ENCODE assay signal across 7 worm cellular contexts in the genomic region with DNA sequence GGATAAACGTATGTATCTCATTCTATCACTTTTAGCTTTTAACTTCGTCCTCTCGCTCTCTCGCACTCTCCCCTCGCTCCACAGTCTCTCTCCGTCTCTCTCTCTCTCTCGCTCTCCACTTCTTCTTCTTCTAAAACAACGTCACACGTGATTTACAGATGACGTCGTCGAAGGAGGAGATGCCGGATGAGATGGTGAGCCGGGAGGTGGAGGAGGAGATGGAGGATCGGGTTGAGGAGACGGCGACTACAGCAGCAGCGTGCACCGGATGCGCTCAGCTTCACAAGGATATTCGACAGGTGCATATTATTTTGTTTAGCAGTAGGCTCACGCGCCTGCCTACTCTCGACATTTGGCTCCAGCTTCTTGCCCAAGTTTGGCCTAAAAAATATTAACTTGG.
TF ChIP-seq lines count a peak whose summit lies in the region.

Gene elt-6, plus strand, starts transcription at position 159 of the 400 bp plus-strand sequence.

TF ChIP-seq in whole organism, L1 larva, 84 proteins besides CTCF, POLR2A, EP300 and RAD21:
- TF ChIP-seq grh-1 (GFP tag; IDR thresholded peaks at IDR 0.05; lab: Robert Waterston, UW) (0 out of 2 replicates have a peak, but pooled peaks have one; percentile 24), mef-2 (tag; optimal IDR thresholded peaks at IDR 0.05; lab: Kevin White, UChicago) (no peak), nhr-85 (tag; lab: Kevin White, UChicago) (peak; percentile 40)

TF ChIP-seq in whole organism, L2 larva, 48 proteins besides CTCF, POLR2A, EP300 and RAD21:
- TF ChIP-seq ceh-82 (tag; optimal IDR thresholded peaks at IDR 0.05; lab: Kevin White, UChicago) (no peak), nhr-10 (tag; optimal IDR thresholded peaks at IDR 0.05; lab: Kevin White, UChicago) (no peak), unc-55 (GFP tag; optimal IDR thresholded peaks at IDR 0.05; lab: Kevin White, UChicago) (peak; percentile 6)

TF ChIP-seq in whole organism, L4 larva, 104 proteins besides CTCF, POLR2A, EP300 and RAD21:
- peak; percentile 72 for TF ChIP-seq set-16 (GFP tag; IDR thresholded peaks at IDR 0.05; lab: Robert Waterston, UW)
- no peak for TF ChIP-seq sdz-12 (GFP tag; optimal IDR thresholded peaks at IDR 0.05; lab: Kevin White, UChicago)

TF ChIP-seq in whole organism, early embryonic, 17 proteins besides CTCF, POLR2A, EP300 and RAD21:
- TF ChIP-seq F13C5.2 (tag; optimal IDR thresholded peaks at IDR 0.05; lab: Kevin White, UChicago), result no peak
- no peak for TF ChIP-seq hmbx-1 (tag; optimal IDR thresholded peaks at IDR 0.05; lab: Kevin White, UChicago)
- TF ChIP-seq flt-1 (GFP tag; IDR thresholded peaks at IDR 0.05; lab: Robert Waterston, UW), result no peak
- no peak for TF ChIP-seq ceh-13 (GFP tag; optimal IDR thresholded peaks at IDR 0.05; lab: Kevin White, UChicago)
- peak; percentile 41; the same call in 1 of the 2 replicates for TF ChIP-seq pes-1 (GFP tag; IDR thresholded peaks at IDR 0.05; lab: Robert Waterston, UW)
- peak; percentile 10 for TF ChIP-seq hmg-4 (GFP tag; optimal IDR thresholded peaks at IDR 0.05; lab: Kevin White, UChicago)
- no peak for TF ChIP-seq ama-1 (optimal IDR thresholded peaks at IDR 0.05; lab: Kevin White, UChicago)
- TF ChIP-seq ets-7 (tag; optimal IDR thresholded peaks at IDR 0.05; lab: Kevin White, UChicago), result no peak
- TF ChIP-seq aly-1 (tag; optimal IDR thresholded peaks at IDR 0.05; lab: Kevin White, UChicago), result no peak
- no peak for TF ChIP-seq tra-4 (tag; optimal IDR thresholded peaks at IDR 0.05; lab: Kevin White, UChicago)
- no peak for TF ChIP-seq ceh-36 (tag; optimal IDR thresholded peaks at IDR 0.05; lab: Kevin White, UChicago)
- TF ChIP-seq tbx-37 (GFP tag; conservative IDR thresholded peaks at IDR 0.05; lab: Robert Waterston, UW), result no peak
- TF ChIP-seq scrt-1 (GFP tag; IDR thresholded peaks at IDR 0.05; lab: Robert Waterston, UW), result no peak
- no peak for TF ChIP-seq sea-1 (GFP tag; conservative IDR thresholded peaks at IDR 0.05; lab: Robert Waterston, UW)
- no peak for TF ChIP-seq tbx-11 (GFP tag; IDR thresholded peaks at IDR 0.05; lab: Robert Waterston, UW)
- no peak for TF ChIP-seq B0310.2 (tag; optimal IDR thresholded peaks at IDR 0.05; lab: Kevin White, UChicago)

TF ChIP-seq in whole organism, late embryonic, 69 proteins besides CTCF, POLR2A, EP300 and RAD21:
- TF ChIP-seq unc-42 (tag; optimal IDR thresholded peaks at IDR 0.05; lab: Kevin White, UChicago) (no peak), ref-2 (tag; optimal IDR thresholded peaks at IDR 0.05; lab: Kevin White, UChicago) (peak; percentile 19)

TF ChIP-seq in whole organism, midembryonic, 9 proteins besides CTCF, POLR2A, EP300 and RAD21:
- no peak for TF ChIP-seq tab-1 (GFP tag; IDR thresholded peaks at IDR 0.05; lab: Robert Waterston, UW)
- TF ChIP-seq ref-1 (GFP tag; conservative IDR thresholded peaks at IDR 0.05; lab: Robert Waterston, UW), result no peak
- no peak for TF ChIP-seq flt-1 (GFP tag; IDR thresholded peaks at IDR 0.05; lab: Robert Waterston, UW)
- TF ChIP-seq T22C8.4 (GFP tag; IDR thresholded peaks at IDR 0.05; lab: Robert Waterston, UW), result no peak
- TF ChIP-seq med-1 (GFP tag; optimal IDR thresholded peaks at IDR 0.05; lab: Kevin White, UChicago; ENCODE audit: insufficient read depth), result no peak
- 0 out of 2 replicates have a peak, but pooled peaks have one; percentile 37 for TF ChIP-seq ztf-23 (GFP tag; IDR thresholded peaks at IDR 0.05; lab: Robert Waterston, UW)
- no peak for TF ChIP-seq klf-2 (GFP tag; conservative IDR thresholded peaks at IDR 0.05; lab: Robert Waterston, UW)

TF ChIP-seq in whole organism, young adult, 124 proteins besides CTCF, POLR2A, EP300 and RAD21:
- TF ChIP-seq ztf-3 (GFP tag; optimal IDR thresholded peaks at IDR 0.05; lab: Kevin White, UChicago), result no peak
- TF ChIP-seq nhr-80 (tag; optimal IDR thresholded peaks at IDR 0.05; lab: Kevin White, UChicago), result no peak
- peak; percentile 75 for TF ChIP-seq zfh-2 (GFP tag; conservative IDR thresholded peaks at IDR 0.05; lab: Robert Waterston, UW)
- TF ChIP-seq Y79H2A.3 (GFP tag; conservative IDR thresholded peaks at IDR 0.05; lab: Robert Waterston, UW), result no peak
- TF ChIP-seq hmg-1.2 (GFP tag; IDR thresholded peaks at IDR 0.05; lab: Robert Waterston, UW), result peak; percentile 31; the same call in 1 of the 2 replicates
- TF ChIP-seq chd-7 (tag; optimal IDR thresholded peaks at IDR 0.05; lab: Kevin White, UChicago), result peak; percentile 15
- 0 out of 2 replicates have a peak, but pooled peaks have one; percentile 40 for TF ChIP-seq egrh-3 (GFP tag; IDR thresholded peaks at IDR 0.05; lab: Robert Waterston, UW)
